Worm (Caenorhabditis elegans) whole organism, mixed stage, embryonic: ENCODE data around the gene srg-30.

Experiments
- M03D4.4 ChIP-seq: sonication (generic microtip); optimal IDR thresholded peaks from 2 replicates; lab custom pipeline; 2017; ENCODE audit warnings: mild to moderate bottlenecking, missing genetic modification characterization, missing compliant biosample characterization
- blmp-1 ChIP-seq: fragments of 150-350 bp; optimal IDR thresholded peaks from 2 replicates; lab custom pipeline; 2014; ENCODE audit warnings: missing biosample characterization, missing genetic modification characterization
- ceh-43 ChIP-seq: fragments of 200-800 bp; sonication (Bioruptor generic); optimal IDR thresholded peaks from 2 replicates; lab custom pipeline; 2018; ENCODE audit warnings: mild to moderate bottlenecking, missing genetic modification characterization, moderate library complexity, missing compliant biosample characterization
- ces-1 ChIP-seq: fragments of 150-350 bp; optimal IDR thresholded peaks from 2 replicates; lab custom pipeline; 2014; ENCODE audit warnings: missing biosample characterization, missing genetic modification reagents, missing genetic modification characterization
- cnd-1 ChIP-seq: fragments of 200-800 bp; sonication (Bioruptor generic); optimal IDR thresholded peaks from 2 replicates; lab custom pipeline; 2018; ENCODE audit warnings: mild to moderate bottlenecking, missing genetic modification characterization, missing compliant biosample characterization
- drap-1 ChIP-seq: fragments of 200-800 bp; sonication (Bioruptor generic); optimal IDR thresholded peaks from 3 replicates; lab custom pipeline; 2018; ENCODE audit warnings: mild to moderate bottlenecking, missing genetic modification characterization, missing compliant biosample characterization
- elt-1 ChIP-seq: sonication (generic microtip); optimal IDR thresholded peaks from 2 replicates; lab custom pipeline; 2017; ENCODE audit warnings: missing genetic modification characterization, mild to moderate bottlenecking, missing compliant biosample characterization, antibody characterized with exemption, moderate library complexity, borderline replicate concordance; ENCODE audit not compliant: insufficient read depth
- flh-1 ChIP-seq: fragments of 200-800 bp; sonication (Bioruptor generic); optimal IDR thresholded peaks from 2 replicates; lab custom pipeline; 2018; ENCODE audit warnings: mild to moderate bottlenecking, missing genetic modification characterization, moderate library complexity, missing compliant biosample characterization
- ham-2 ChIP-seq: fragments of 200-800 bp; sonication (Bioruptor generic); optimal IDR thresholded peaks from 2 replicates; lab custom pipeline; 2018; ENCODE audit warnings: mild to moderate bottlenecking, missing genetic modification characterization, missing compliant biosample characterization
- lin-32 ChIP-seq: fragments of 200-800 bp; sonication (Bioruptor generic); optimal IDR thresholded peaks from 2 replicates; lab custom pipeline; 2018; ENCODE audit warnings: mild to moderate bottlenecking, missing genetic modification characterization, missing compliant biosample characterization
- lsy-2 ChIP-seq: fragments of 150-350 bp; optimal IDR thresholded peaks from 2 replicates; lab custom pipeline; 2014; ENCODE audit warnings: missing biosample characterization, missing genetic modification characterization
- mab-5 ChIP-seq: fragments of 150-350 bp; optimal IDR thresholded peaks from 2 replicates; lab custom pipeline; 2014; ENCODE audit warnings: missing biosample characterization, missing genetic modification characterization
- mep-1 ChIP-seq: fragments of 150-350 bp; optimal IDR thresholded peaks from 2 replicates; lab custom pipeline; 2017; ENCODE audit warnings: missing biosample characterization, missing genetic modification reagents, missing genetic modification characterization, inconsistent platforms
- mls-2 ChIP-seq: sonication (generic microtip); optimal IDR thresholded peaks from 2 replicates; lab custom pipeline; 2016; ENCODE audit warnings: mild to moderate bottlenecking, missing genetic modification characterization, moderate library complexity, missing compliant biosample characterization
- nhr-12 ChIP-seq: fragments of 150-350 bp; optimal IDR thresholded peaks from 2 replicates; lab custom pipeline; 2014; ENCODE audit warnings: missing biosample characterization, missing genetic modification characterization
- nhr-2 ChIP-seq: fragments of 150-350 bp; optimal IDR thresholded peaks from 2 replicates; lab custom pipeline; 2014; ENCODE audit warnings: missing biosample characterization, missing genetic modification characterization
- nhr-237 ChIP-seq: fragments of 150-350 bp; optimal IDR thresholded peaks from 2 replicates; lab custom pipeline; 2014; ENCODE audit warnings: missing biosample characterization, missing genetic modification characterization
- nhr-76 ChIP-seq: sonication (generic microtip); optimal IDR thresholded peaks from 2 replicates; lab custom pipeline; 2017; ENCODE audit warnings: missing biosample characterization, missing genetic modification characterization
- pha-4 ChIP-seq: fragments of 150-350 bp; optimal IDR thresholded peaks from 2 replicates; lab custom pipeline; 2018; ENCODE audit warnings: missing biosample characterization, missing genetic modification reagents, missing genetic modification characterization
- sem-2 ChIP-seq: fragments of 200-800 bp; sonication (Bioruptor generic); optimal IDR thresholded peaks from 2 replicates; lab custom pipeline; 2018; ENCODE audit warnings: mild to moderate bottlenecking, missing genetic modification characterization, missing compliant biosample characterization
- sptf-1 ChIP-seq: sonication (generic microtip); optimal IDR thresholded peaks from 2 replicates; lab custom pipeline; 2017; ENCODE audit warnings: mild to moderate bottlenecking, missing genetic modification characterization, moderate library complexity, missing compliant biosample characterization
- unc-39 ChIP-seq: fragments of 150-350 bp; optimal IDR thresholded peaks from 2 replicates; lab custom pipeline; 2014; ENCODE audit warnings: missing biosample characterization, missing genetic modification characterization
- unc-62 ChIP-seq: fragments of 150-350 bp; optimal IDR thresholded peaks from 2 replicates; lab custom pipeline; 2014; ENCODE audit warnings: missing biosample characterization, missing genetic modification reagents, missing genetic modification characterization
- zip-8 ChIP-seq: fragments of 150-350 bp; optimal IDR thresholded peaks from 2 replicates; lab custom pipeline; 2014; ENCODE audit warnings: missing biosample characterization, missing genetic modification characterization
- ztf-11 ChIP-seq: fragments of 150-350 bp; optimal IDR thresholded peaks from 2 replicates; lab custom pipeline; 2014; ENCODE audit warnings: missing biosample characterization, missing genetic modification characterization

Gene srg-30

ce11 chrV:6685963-6686362, 32.2 kb downstream of the srg-30 start:
- TF ChIP-seq ztf-11 (tag; lab: Kevin White, UChicago) (no peak), ham-2 (no peak), nhr-237 (no peak), unc-62 (GFP tag; lab: Kevin White, UChicago) (no peak), flh-1 (GFP tag; lab: Kevin White, UChicago) (no peak), nhr-12 (tag; lab: Kevin White, UChicago) (no peak), M03D4.4 (no peak), sem-2 (GFP tag; lab: Kevin White, UChicago) (no peak), unc-39 (tag; lab: Kevin White, UChicago) (no peak), drap-1 (GFP tag; lab: Kevin White, UChicago) (no peak), ces-1 (GFP tag; lab: Kevin White, UChicago) (no peak), mep-1 (tag; lab: Kevin White, UChicago) (no peak), cnd-1 (tag; lab: Kevin White, UChicago) (no peak), nhr-2 (no peak), nhr-76 (no peak), blmp-1 (tag; lab: Kevin White, UChicago) (no peak), ceh-43 (no peak), mls-2 (tag; lab: Kevin White, UChicago) (no peak), pha-4 (tag; lab: Kevin White, UChicago) (no peak)

ce11 chrV:6685499-6685898, 32.6 kb downstream of the srg-30 start:
- TF ChIP-seq mab-5 (tag; lab: Kevin White, UChicago) (no peak), lin-32 (GFP tag; lab: Kevin White, UChicago) (peak; percentile 60), nhr-2 (peak; percentile 59), zip-8 (tag; lab: Kevin White, UChicago) (no peak), ztf-11 (tag; lab: Kevin White, UChicago) (no peak), cnd-1 (tag; lab: Kevin White, UChicago) (peak; percentile 20), nhr-76 (no peak)
- TF ChIP-seq, all 35 proteins: peak for 3

DNA sequence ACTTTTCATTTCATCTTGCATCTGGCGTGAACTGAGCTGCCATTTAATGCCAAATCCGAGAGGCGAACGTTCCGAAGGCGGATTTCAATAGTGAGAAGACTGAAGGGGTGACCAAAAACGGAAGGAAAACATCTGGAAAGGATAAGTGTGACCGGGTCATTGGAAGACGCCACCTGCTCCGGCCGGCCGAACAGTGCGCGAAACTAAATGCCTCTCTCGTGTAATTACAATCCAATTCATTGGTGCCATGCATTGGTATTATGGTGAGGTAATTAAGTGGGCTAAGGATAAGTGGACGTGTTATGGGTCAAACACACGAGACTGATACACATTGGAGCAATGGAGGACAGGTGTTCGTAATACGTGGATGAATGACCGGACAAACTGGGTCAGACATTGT, 33.6 kb downstream of the srg-30 start:
- TF ChIP-seq mls-2 (tag; lab: Kevin White, UChicago) = peak; percentile 80
- no peak for TF ChIP-seq mab-5 (tag; lab: Kevin White, UChicago)
- peak; percentile 28 for TF ChIP-seq ztf-11 (tag; lab: Kevin White, UChicago)
- TF ChIP-seq sptf-1 (tag; lab: Kevin White, UChicago) = peak; percentile 36
- TF ChIP-seq cnd-1 (tag; lab: Kevin White, UChicago) = peak; percentile 76
- peak; percentile 100 for TF ChIP-seq nhr-2
- TF ChIP-seq drap-1 (GFP tag; lab: Kevin White, UChicago) = no peak
- TF ChIP-seq ceh-43 = peak; percentile 78
- peak; percentile 72 for TF ChIP-seq ces-1 (GFP tag; lab: Kevin White, UChicago)
- no peak for TF ChIP-seq nhr-76
- peak; percentile 98 for TF ChIP-seq lin-32 (GFP tag; lab: Kevin White, UChicago)
- no peak for TF ChIP-seq zip-8 (tag; lab: Kevin White, UChicago)

DNA sequence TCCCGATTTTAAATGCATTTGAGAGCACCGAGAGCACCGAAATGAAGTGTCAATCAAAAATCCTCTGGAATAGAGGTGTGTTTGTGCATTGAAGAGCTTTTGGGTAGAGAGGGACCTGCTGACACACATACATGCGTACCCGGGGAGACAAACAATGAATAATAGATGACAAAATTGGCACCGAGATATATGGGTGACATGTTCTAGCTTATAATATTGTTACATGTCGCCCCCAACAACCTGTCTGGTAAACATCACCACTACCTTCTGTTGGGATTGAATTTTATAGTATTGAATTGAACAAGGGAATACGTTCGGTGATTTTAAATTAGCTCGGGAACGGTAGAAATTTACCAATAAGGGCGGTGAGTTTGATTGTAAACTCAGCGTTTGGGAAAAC, 34.4 kb downstream of the srg-30 start:
- peak; percentile 10 for TF ChIP-seq ces-1 (GFP tag; lab: Kevin White, UChicago)
- no peak for TF ChIP-seq nhr-12 (tag; lab: Kevin White, UChicago)
- TF ChIP-seq, all 35 proteins: peak for 1

ce11 chrV:6683282-6683681, 34.9 kb downstream of the srg-30 start:
- TF ChIP-seq lin-32 (GFP tag; lab: Kevin White, UChicago) (peak; percentile 57), nhr-2 (peak; percentile 83), cnd-1 (tag; lab: Kevin White, UChicago) (peak; percentile 44), elt-1 (tag; lab: Kevin White, UChicago) (no peak), ham-2 (no peak), mep-1 (tag; lab: Kevin White, UChicago) (peak; percentile 7)

ce11 chrV:6681501-6681900, 36.6 kb downstream of the srg-30 start, which contains the start of gene egl-46:
Gene egl-46, minus strand, starts transcription at chrV:6681573.
- no peak for TF ChIP-seq drap-1 (GFP tag; lab: Kevin White, UChicago)
- TF ChIP-seq cnd-1 (tag; lab: Kevin White, UChicago) = peak; percentile 33
- no peak for TF ChIP-seq M03D4.4
- TF ChIP-seq ces-1 (GFP tag; lab: Kevin White, UChicago) = no peak
- TF ChIP-seq elt-1 (tag; lab: Kevin White, UChicago) = no peak
- peak; percentile 54 for TF ChIP-seq lin-32 (GFP tag; lab: Kevin White, UChicago)
- TF ChIP-seq flh-1 (GFP tag; lab: Kevin White, UChicago) = no peak
- peak; percentile 8 for TF ChIP-seq lsy-2 (tag; lab: Kevin White, UChicago)
- TF ChIP-seq nhr-2 = peak; percentile 86
